Worm (Caenorhabditis elegans) whole organism, L3 larva: ENCODE measurements around the gene srh-113.

Experiments used
- R02D3.7 ChIP-seq: fragments of 150-350 bp; optimal IDR thresholded peaks from 2 replicates; lab custom pipeline; 2014; ENCODE audit warnings: missing biosample characterization, missing genetic modification characterization
- ZK546.5 ChIP-seq: sonication (generic microtip); optimal IDR thresholded peaks from 2 replicates; lab custom pipeline; 2017; ENCODE audit warnings: missing biosample characterization, missing genetic modification characterization
- ama-1 ChIP-seq: fragments of 150-350 bp; optimal IDR thresholded peaks from 2 replicates; lab custom pipeline; 2018
- ceh-28 ChIP-seq: fragments of 150-350 bp; optimal IDR thresholded peaks from 2 replicates; lab custom pipeline; 2014; ENCODE audit warnings: missing biosample characterization, missing genetic modification reagents, missing genetic modification characterization
- ceh-82 ChIP-seq: fragments of 150-350 bp; optimal IDR thresholded peaks from 2 replicates; lab custom pipeline; 2014; ENCODE audit warnings: missing biosample characterization, missing genetic modification characterization
- ceh-9 ChIP-seq: sonication (generic microtip); optimal IDR thresholded peaks from 2 replicates; lab custom pipeline; 2018; ENCODE audit warnings: missing biosample characterization, missing genetic modification characterization
- egl-27 ChIP-seq: sonication (generic microtip); optimal IDR thresholded peaks from 4 replicates; lab custom pipeline; 2017; ENCODE audit warnings: missing biosample characterization, missing genetic modification reagents, missing genetic modification characterization
- egl-5 ChIP-seq: fragments of 150-350 bp; optimal IDR thresholded peaks from 2 replicates; lab custom pipeline; 2017; ENCODE audit warnings: missing biosample characterization, missing genetic modification reagents, missing genetic modification characterization, inconsistent platforms
- elt-1 ChIP-seq: fragments of 150-350 bp; optimal IDR thresholded peaks from 2 replicates; lab custom pipeline; 2014; ENCODE audit warnings: missing biosample characterization, missing genetic modification characterization
- elt-2 ChIP-seq: sonication (generic microtip); optimal IDR thresholded peaks from 2 replicates; lab custom pipeline; 2016; ENCODE audit warnings: missing genetic modification reagents, mild to moderate bottlenecking, missing genetic modification characterization, missing compliant biosample characterization
- eor-1 ChIP-seq, 2 experiments: fragments of 150-350 bp; optimal IDR thresholded peaks; 2 replicates each; lab custom pipeline; 2014 to 2018; ENCODE audit warnings: missing biosample characterization in 2 of 2, missing genetic modification characterization in 2 of 2
- fkh-10 ChIP-seq: sonication (generic microtip); optimal IDR thresholded peaks from 2 replicates; lab custom pipeline; 2017; ENCODE audit warnings: missing biosample characterization, missing genetic modification reagents, missing genetic modification characterization
- fos-1 ChIP-seq: fragments of 150-350 bp; optimal IDR thresholded peaks from 2 replicates; lab custom pipeline; 2014; ENCODE audit warnings: missing biosample characterization, missing genetic modification characterization
- hmg-11 ChIP-seq: sonication (generic microtip); optimal IDR thresholded peaks from 2 replicates; lab custom pipeline; 2016; ENCODE audit warnings: missing genetic modification characterization, missing compliant biosample characterization
- jun-1 ChIP-seq: fragments of 150-350 bp; optimal IDR thresholded peaks from 2 replicates; lab custom pipeline; 2014; ENCODE audit warnings: missing biosample characterization, missing genetic modification reagents, missing genetic modification characterization
- mml-1 ChIP-seq: fragments of 150-350 bp; sonication (generic microtip); optimal IDR thresholded peaks from 3 replicates; lab custom pipeline; 2014; ENCODE audit warnings: missing biosample characterization, missing genetic modification characterization
- nfya-1 ChIP-seq: sonication (generic microtip); optimal IDR thresholded peaks from 2 replicates; lab custom pipeline; 2017; ENCODE audit warnings: missing genetic modification characterization, mild to moderate bottlenecking, missing compliant biosample characterization, antibody characterized with exemption, moderate library complexity; ENCODE audit not compliant: insufficient read depth
- nhr-11 ChIP-seq: fragments of 150-350 bp; optimal IDR thresholded peaks from 2 replicates; lab custom pipeline; 2014; ENCODE audit warnings: missing biosample characterization, missing genetic modification characterization
- nhr-237 ChIP-seq: fragments of 150-350 bp; optimal IDR thresholded peaks from 2 replicates; lab custom pipeline; 2014; ENCODE audit warnings: missing biosample characterization, missing genetic modification characterization
- nhr-28 ChIP-seq: fragments of 150-350 bp; optimal IDR thresholded peaks from 2 replicates; lab custom pipeline; 2014; ENCODE audit warnings: missing biosample characterization, missing genetic modification characterization
- nhr-43 ChIP-seq: sonication (generic microtip); optimal IDR thresholded peaks from 2 replicates; lab custom pipeline; 2016; ENCODE audit warnings: mild to moderate bottlenecking, missing genetic modification characterization, missing compliant biosample characterization; ENCODE audit not compliant: poor library complexity, severe bottlenecking
- nhr-67 ChIP-seq: fragments of 150-350 bp; optimal IDR thresholded peaks from 2 replicates; lab custom pipeline; 2014; ENCODE audit warnings: missing biosample characterization, missing genetic modification characterization
- nhr-76 ChIP-seq: fragments of 150-350 bp; sonication (generic microtip); optimal IDR thresholded peaks from 5 replicates; lab custom pipeline; 2014; ENCODE audit warnings: missing biosample characterization, missing genetic modification characterization
- nhr-77 ChIP-seq: fragments of 150-350 bp; optimal IDR thresholded peaks from 2 replicates; lab custom pipeline; 2014; ENCODE audit warnings: missing biosample characterization, missing genetic modification characterization
- pha-4 ChIP-seq: fragments of 150-350 bp; optimal IDR thresholded peaks from 2 replicates; lab custom pipeline; 2014; ENCODE audit warnings: missing biosample characterization, missing genetic modification reagents, missing genetic modification characterization
- pqm-1 ChIP-seq: fragments of 150-350 bp; optimal IDR thresholded peaks from 2 replicates; lab custom pipeline; 2017; ENCODE audit warnings: missing biosample characterization, missing genetic modification characterization, inconsistent platforms
- snpc-4 ChIP-seq: fragments of 150-350 bp; optimal IDR thresholded peaks from 2 replicates; lab custom pipeline; 2014; ENCODE audit warnings: missing biosample characterization, missing genetic modification characterization
- unc-39 ChIP-seq: sonication (generic microtip); optimal IDR thresholded peaks from 4 replicates; lab custom pipeline; 2017; ENCODE audit warnings: missing biosample characterization, missing genetic modification characterization
- unc-62 ChIP-seq: fragments of 150-350 bp; sonication (generic microtip); optimal IDR thresholded peaks from 4 replicates; lab custom pipeline; 2014; ENCODE audit warnings: missing biosample characterization, missing genetic modification reagents, missing genetic modification characterization
- ztf-11 ChIP-seq: fragments of 150-350 bp; optimal IDR thresholded peaks from 2 replicates; lab custom pipeline; 2014; ENCODE audit warnings: missing biosample characterization, missing genetic modification characterization
- ztf-4 ChIP-seq: fragments of 150-350 bp; optimal IDR thresholded peaks from 2 replicates; lab custom pipeline; 2014; ENCODE audit warnings: missing biosample characterization, missing genetic modification characterization

srh-113 gene

ce11 chrV:17208045-17208444 lies 4.8 kb upstream of the srh-113 start, which contains the start of gene Y68A4A.13:
Gene Y68A4A.13 (minus strand): TSS chrV:17208145.
- no peak for TF ChIP-seq egl-5 (tag; lab: Kevin White, UChicago)
- no peak for TF ChIP-seq nfya-1
- TF ChIP-seq mml-1 (tag; lab: Kevin White, UChicago) = no peak
- TF ChIP-seq ama-1 (lab: Kevin White, UChicago) = no peak
- no peak for TF ChIP-seq elt-1 (tag; lab: Kevin White, UChicago)
- no peak for TF ChIP-seq fkh-10 (GFP tag; lab: Kevin White, UChicago)
- no peak for TF ChIP-seq nhr-77
- no peak for TF ChIP-seq snpc-4 (tag; lab: Kevin White, UChicago)
- no peak for TF ChIP-seq ceh-82
- no peak for TF ChIP-seq R02D3.7 (tag; lab: Kevin White, UChicago)
- TF ChIP-seq, all 47 proteins: peak for 0

DNA sequence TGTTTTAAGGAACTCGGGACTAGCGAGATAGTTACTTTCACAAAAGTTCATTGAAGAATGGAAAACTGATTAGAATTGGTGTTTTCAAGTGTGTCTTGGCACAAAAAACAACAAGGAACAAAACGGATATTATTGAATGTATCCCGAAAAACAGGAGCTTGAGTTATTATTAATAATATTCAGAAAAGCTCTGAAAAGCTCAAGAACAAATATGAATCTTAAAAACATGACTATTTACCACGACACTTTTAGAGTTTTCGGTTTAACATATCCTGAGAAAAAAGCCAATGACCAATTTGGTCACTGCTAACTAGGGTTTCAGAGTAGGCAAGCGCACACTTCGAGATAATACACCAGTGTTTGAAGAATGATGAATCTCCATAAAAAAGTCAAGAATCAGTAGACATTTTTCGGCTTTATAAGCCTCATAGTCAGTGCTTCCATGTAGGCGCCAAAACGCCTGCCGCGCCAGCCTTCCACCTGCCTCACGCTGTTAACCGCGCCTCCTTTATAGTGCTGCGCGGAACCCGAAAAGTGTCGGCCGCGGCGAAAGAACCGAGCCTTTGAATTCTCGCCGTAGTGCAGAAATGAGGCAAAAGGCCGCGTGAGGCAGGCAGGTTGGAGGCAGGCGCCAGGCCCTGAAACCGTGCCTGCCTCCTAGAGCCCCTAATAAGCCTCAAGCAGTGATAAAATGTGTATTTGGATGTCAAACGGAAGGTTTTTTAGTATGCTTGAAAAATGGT lies 683 bp upstream of the srh-113 start, which contains the start of gene srh-236:
srh-236 (minus strand) TSS at position 51 of the 743 bp plus-strand sequence.
- TF ChIP-seq nhr-76 = no peak
- no peak for TF ChIP-seq ztf-11
- TF ChIP-seq ztf-4 = no peak
- TF ChIP-seq egl-27 (tag; lab: Kevin White, UChicago) = no peak
- no peak for TF ChIP-seq fos-1 (tag; lab: Kevin White, UChicago)

ce11 chrV:17215602-17216001 lies 2.8 kb downstream of the srh-113 start:
- TF ChIP-seq unc-62 (no peak), eor-1 (tag; optimal IDR thresholded peaks at IDR 0.05; lab: Kevin White, UChicago) (no peak), egl-5 (tag; lab: Kevin White, UChicago) (no peak), nhr-67 (tag; lab: Kevin White, UChicago) (no peak), ZK546.5 (no peak), mml-1 (tag; lab: Kevin White, UChicago) (no peak), pha-4 (no peak), elt-2 (no peak), ztf-11 (no peak), pqm-1 (tag; lab: Kevin White, UChicago) (no peak), ceh-9 (tag; lab: Kevin White, UChicago) (no peak)

- TF ChIP-seq ztf-11 (no peak), nhr-67 (tag; lab: Kevin White, UChicago) (no peak), hmg-11 (tag; lab: Kevin White, UChicago) (no peak)
These were observed 4.8 kb downstream of the srh-113 start, which contains the start of gene srbc-62 for ce11 chrV:17217690-17218089. Gene srbc-62 (plus strand): TSS chrV:17217990.

- TF ChIP-seq nhr-11 (tag; lab: Kevin White, UChicago) = no peak
- no peak for TF ChIP-seq nhr-43 (tag; lab: Kevin White, UChicago)
- TF ChIP-seq ceh-28 (tag; lab: Kevin White, UChicago) = no peak
- no peak for TF ChIP-seq nhr-28 (tag; lab: Kevin White, UChicago)
- TF ChIP-seq nhr-237 (tag; lab: Kevin White, UChicago) = no peak
- no peak for TF ChIP-seq eor-1 (tag; optimal IDR thresholded peaks at IDR 0.05; lab: Kevin White, UChicago)
These were observed 7.5 kb downstream of the srh-113 start, which contains the start of gene srh-109 for ce11 chrV:17220345-17220744. Gene srh-109 (minus strand): TSS chrV:17220445.

- TF ChIP-seq fos-1 (tag; lab: Kevin White, UChicago) (no peak), jun-1 (tag; lab: Kevin White, UChicago) (no peak), ztf-11 (no peak), unc-39 (no peak), nhr-11 (tag; lab: Kevin White, UChicago) (no peak), nhr-43 (tag; lab: Kevin White, UChicago) (no peak), egl-5 (tag; lab: Kevin White, UChicago) (no peak)
These were observed 10.5 kb downstream of the srh-113 start, which contains the start of gene srh-252 for ce11 chrV:17223305-17223704. Gene srh-252 (minus strand): TSS chrV:17223405.
